Worm (Caenorhabditis elegans): ENCODE results near the gene H37A05.2.

Gene H37A05.2

ce11 chrV:13636411-13636810 lies 2.4 kb upstream of the H37A05.2 start:
- TF ChIP-seq W03F9.2 (tag; optimal IDR thresholded peaks at IDR 0.05) (no peak), him-1 (tag; optimal IDR thresholded peaks at IDR 0.05) (no peak), dao-5 (tag; optimal IDR thresholded peaks at IDR 0.05) (no peak)

DNA sequence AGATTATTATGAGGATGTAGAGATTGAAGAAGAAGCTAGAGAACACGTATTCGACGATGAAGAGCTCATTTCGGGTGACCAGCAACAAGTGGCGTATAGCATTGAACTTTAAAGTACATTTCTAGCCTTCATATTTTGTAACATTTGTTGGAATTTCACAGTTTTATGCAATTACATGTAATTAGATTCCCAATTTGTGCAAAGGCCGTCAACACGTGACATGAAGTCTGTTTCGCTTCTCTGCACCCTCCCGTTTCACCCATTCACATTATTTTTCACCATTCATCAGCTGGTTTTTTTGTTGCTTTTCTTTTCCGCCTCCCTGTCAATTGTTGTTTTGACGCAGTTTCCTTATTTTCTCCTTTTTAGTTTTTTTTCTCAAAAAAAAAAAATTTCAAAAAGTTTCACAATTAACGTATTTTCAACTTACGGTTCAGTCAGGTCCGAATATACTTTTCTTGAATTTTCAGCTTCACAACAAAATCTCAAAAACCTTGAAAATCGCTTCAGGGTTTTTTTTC lies 6.9 kb downstream of the H37A05.2 start, which contains the start of gene sde-2:
Gene sde-2 (plus strand): TSS at position 471 of the 521 bp plus-strand sequence.
- TF ChIP-seq dao-5 (tag; optimal IDR thresholded peaks at IDR 0.05) = no peak
- no peak for TF ChIP-seq him-1 (tag; optimal IDR thresholded peaks at IDR 0.05)
- no peak for TF ChIP-seq W03F9.2 (tag; optimal IDR thresholded peaks at IDR 0.05)

ce11 chrV:13625517-13626097 lies 8.4 kb downstream of the H37A05.2 start, which contains the start of the genes nduv-2 and F53F4.12:
Gene nduv-2 (minus strand): TSS chrV:13625567.
Gene F53F4.12 (plus strand): TSS chrV:13626047.
- TF ChIP-seq W03F9.2 (tag; optimal IDR thresholded peaks at IDR 0.05) = no peak

DNA sequence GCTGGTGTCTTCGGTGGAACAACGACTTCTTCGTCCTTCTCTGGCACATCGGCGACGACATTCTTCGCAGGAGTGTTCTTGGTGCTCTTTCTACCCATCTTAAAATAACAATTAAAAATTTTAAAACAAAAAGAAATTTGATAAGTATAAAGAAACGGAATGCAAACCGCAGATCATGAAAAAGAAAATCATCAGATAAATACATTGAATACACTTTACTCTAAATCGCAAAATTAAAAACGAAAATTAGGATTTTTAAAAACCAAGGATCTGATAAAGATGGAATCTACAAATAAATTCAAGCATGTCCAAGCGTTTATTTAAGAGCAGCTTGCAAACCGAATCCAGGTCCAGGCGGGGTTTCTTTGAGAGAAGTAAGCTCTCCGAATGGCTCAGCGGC lies 9.6 kb downstream of the H37A05.2 start, which contains the start of gene F53F4.11:
Gene F53F4.11 (minus strand): TSS at position 101 of the 400 bp plus-strand sequence.
- no peak for TF ChIP-seq him-1 (tag; optimal IDR thresholded peaks at IDR 0.05)
- TF ChIP-seq W03F9.2 (tag; optimal IDR thresholded peaks at IDR 0.05) = no peak
- TF ChIP-seq dao-5 (tag; optimal IDR thresholded peaks at IDR 0.05) = no peak

DNA sequence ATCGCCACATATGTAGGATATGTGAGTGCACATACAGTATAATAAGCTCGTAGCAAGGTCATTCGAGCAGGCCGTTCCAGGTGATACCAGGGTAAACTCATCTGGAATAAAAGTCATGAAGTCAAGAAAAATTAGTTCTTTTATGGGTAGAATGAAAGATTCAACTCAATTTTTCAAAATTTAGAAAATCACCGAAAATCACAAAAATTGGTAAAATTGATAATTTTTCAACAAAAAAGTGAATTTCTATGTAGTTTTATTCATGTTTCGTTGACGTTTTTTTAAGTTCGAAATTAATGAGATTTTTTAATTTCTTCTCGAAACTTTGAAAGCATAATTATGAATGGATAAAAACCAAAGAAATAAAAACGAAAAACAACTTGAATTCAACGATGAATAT lies 12.3 kb downstream of the H37A05.2 start, which contains the start of gene F53F4.16:
Gene F53F4.16 (minus strand): TSS at position 101 of the 400 bp plus-strand sequence.
- TF ChIP-seq dao-5 (tag; optimal IDR thresholded peaks at IDR 0.05) (no peak), W03F9.2 (tag; optimal IDR thresholded peaks at IDR 0.05) (no peak)

DNA sequence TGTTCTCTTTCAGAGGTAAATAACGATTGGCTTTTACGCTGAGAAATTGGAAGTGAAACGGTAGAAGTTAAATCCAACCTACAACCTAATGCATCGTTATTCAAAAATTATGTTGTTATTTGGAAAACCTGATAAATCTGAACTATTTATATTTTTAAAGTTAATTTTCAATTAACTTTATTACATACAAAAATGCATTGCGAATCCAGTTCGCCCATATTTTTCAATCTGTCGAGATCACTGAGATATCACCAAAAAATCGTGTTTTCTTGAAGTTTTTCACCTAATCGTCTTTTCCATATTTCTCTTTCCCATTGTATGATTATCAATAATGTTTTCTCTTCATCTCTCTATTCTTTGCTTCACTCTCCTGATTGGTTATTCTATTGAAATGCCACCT lies 13.4 kb downstream of the H37A05.2 start, which contains the start of gene F53F4.15:
Gene F53F4.15 (plus strand): TSS at position 301 of the 400 bp plus-strand sequence.
- no peak for TF ChIP-seq W03F9.2 (tag; optimal IDR thresholded peaks at IDR 0.05)
- TF ChIP-seq him-1 (tag; optimal IDR thresholded peaks at IDR 0.05) = no peak

- TF ChIP-seq him-1 (tag; optimal IDR thresholded peaks at IDR 0.05) (no peak), dao-5 (tag; optimal IDR thresholded peaks at IDR 0.05) (no peak), W03F9.2 (tag; optimal IDR thresholded peaks at IDR 0.05) (no peak)
Measured at ce11 chrV:13619752-13620151, 14.3 kb downstream of the H37A05.2 start, which contains the start of gene srd-11. Gene srd-11 (minus strand): TSS chrV:13619852.

DNA sequence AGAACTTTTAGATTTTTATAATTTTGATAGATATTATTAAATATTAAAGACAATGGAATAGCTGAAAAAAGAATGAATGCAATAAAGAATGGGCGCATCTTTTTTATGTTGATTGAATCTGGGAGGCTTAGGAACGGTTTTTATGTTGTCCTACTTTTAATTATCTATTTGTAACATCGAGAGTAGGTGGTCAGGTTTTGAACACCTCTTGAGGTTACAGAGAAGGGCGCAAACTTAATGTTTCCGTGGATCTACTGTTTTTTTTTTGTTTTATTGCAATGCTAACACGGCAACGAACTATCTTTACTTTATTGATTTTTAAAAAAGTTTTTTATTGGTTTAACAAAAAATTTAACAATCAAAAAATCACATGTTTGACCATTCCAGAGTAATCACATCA lies 20.2 kb downstream of the H37A05.2 start, which contains the start of gene F53F4.7:
Gene F53F4.7 (minus strand): TSS at position 101 of the 400 bp plus-strand sequence.
- no peak for TF ChIP-seq W03F9.2 (tag; optimal IDR thresholded peaks at IDR 0.05)

- TF ChIP-seq dao-5 (tag; optimal IDR thresholded peaks at IDR 0.05) = no peak
Measured at ce11 chrV:13611782-13612181, 22.3 kb downstream of the H37A05.2 start, which contains the start of gene spig-9. Gene spig-9 (minus strand): TSS chrV:13611882.

ce11 chrV:13609806-13610205 lies 24.2 kb downstream of the H37A05.2 start:
- no peak for TF ChIP-seq W03F9.2 (tag; optimal IDR thresholded peaks at IDR 0.05)

- TF ChIP-seq dao-5 (tag; optimal IDR thresholded peaks at IDR 0.05) (no peak), him-1 (tag; optimal IDR thresholded peaks at IDR 0.05) (no peak), W03F9.2 (tag; optimal IDR thresholded peaks at IDR 0.05) (no peak)
Measured at ce11 chrV:13608486-13608885, 25.6 kb downstream of the H37A05.2 start.

ce11 chrV:13606651-13607242 lies 27.3 kb downstream of the H37A05.2 start, which contains the start of gene fmo-4:
Gene fmo-4 (minus strand): TSS chrV:13606701.
- TF ChIP-seq W03F9.2 (tag; optimal IDR thresholded peaks at IDR 0.05) (no peak), him-1 (tag; optimal IDR thresholded peaks at IDR 0.05) (no peak), dao-5 (tag; optimal IDR thresholded peaks at IDR 0.05) (no peak)

ce11 chrV:13600882-13601281 lies 33.2 kb downstream of the H37A05.2 start, which contains the start of gene rdy-2:
Gene rdy-2 (minus strand): TSS chrV:13600982.
- TF ChIP-seq dao-5 (tag; optimal IDR thresholded peaks at IDR 0.05) (no peak), W03F9.2 (tag; optimal IDR thresholded peaks at IDR 0.05) (no peak), him-1 (tag; optimal IDR thresholded peaks at IDR 0.05) (no peak)

- TF ChIP-seq W03F9.2 (tag; optimal IDR thresholded peaks at IDR 0.05) (no peak), dao-5 (tag; optimal IDR thresholded peaks at IDR 0.05) (no peak), him-1 (tag; optimal IDR thresholded peaks at IDR 0.05) (no peak)
Measured at ce11 chrV:13598370-13598769, 35.7 kb downstream of the H37A05.2 start.
